Worm (Caenorhabditis elegans): ENCODE results near the gene srh-173.

Gene srh-173

DNA sequence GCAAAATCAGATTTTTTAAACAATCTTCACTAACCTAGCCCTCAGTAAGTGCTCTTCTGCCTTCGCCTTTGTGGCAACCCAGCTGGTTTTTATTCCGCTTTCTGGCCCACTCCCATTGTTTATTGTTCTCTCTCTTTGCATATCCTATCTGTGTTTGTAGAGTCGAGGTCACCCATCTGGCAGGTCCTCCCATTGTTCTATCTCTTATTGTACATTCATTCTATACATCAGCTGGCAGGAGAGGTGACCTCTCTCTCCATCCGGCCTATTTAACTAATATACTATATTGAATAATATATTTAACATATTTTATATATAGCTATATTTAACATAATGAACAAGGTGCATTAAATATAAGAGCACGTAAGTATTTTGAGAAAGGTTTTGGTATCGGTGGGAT lies 11.1 kb upstream of the srh-173 start:
- TF ChIP-seq cog-1 (tag; optimal IDR thresholded peaks at IDR 0.05), result no peak
- no peak for TF ChIP-seq med-1 (GFP tag; optimal IDR thresholded peaks at IDR 0.05; ENCODE audit: insufficient read depth)
- no peak for TF ChIP-seq ref-1 (GFP tag; conservative IDR thresholded peaks at IDR 0.05)
- no peak for TF ChIP-seq klf-2 (GFP tag; conservative IDR thresholded peaks at IDR 0.05)
- TF ChIP-seq ztf-23 (GFP tag; IDR thresholded peaks at IDR 0.05), result no peak
- TF ChIP-seq T22C8.4 (GFP tag; IDR thresholded peaks at IDR 0.05), result no peak
- no peak for TF ChIP-seq ztf-29 (GFP tag; IDR thresholded peaks at IDR 0.05)
- TF ChIP-seq flt-1 (GFP tag; IDR thresholded peaks at IDR 0.05), result no peak
- TF ChIP-seq tab-1 (GFP tag; IDR thresholded peaks at IDR 0.05), result no peak

DNA sequence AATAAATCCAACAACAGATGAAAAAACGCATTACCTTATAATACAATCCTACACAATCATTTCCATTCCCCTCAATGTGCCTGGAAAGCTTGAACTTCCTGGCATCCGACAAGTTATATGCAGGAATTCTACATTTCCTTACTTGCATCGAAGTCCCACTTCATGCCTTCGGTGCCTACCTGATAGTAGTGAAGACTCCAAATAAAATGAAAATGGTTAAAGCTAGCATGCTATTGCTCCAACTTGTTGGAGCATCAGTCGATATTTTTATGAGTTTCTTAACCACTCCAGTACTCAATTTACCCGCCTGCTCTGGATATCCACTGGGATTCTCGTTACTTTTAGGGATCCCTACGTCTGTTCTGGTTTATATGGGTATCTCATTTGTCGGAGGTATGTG lies 7.5 kb upstream of the srh-173 start, which contains the start of gene srh-171:
Gene srh-171 (plus strand): TSS at position 75 of the 400 bp plus-strand sequence.
- no peak for TF ChIP-seq flt-1 (GFP tag; IDR thresholded peaks at IDR 0.05)
- no peak for TF ChIP-seq ztf-23 (GFP tag; IDR thresholded peaks at IDR 0.05)
- TF ChIP-seq T22C8.4 (GFP tag; IDR thresholded peaks at IDR 0.05), result no peak
- no peak for TF ChIP-seq klf-2 (GFP tag; conservative IDR thresholded peaks at IDR 0.05)
- TF ChIP-seq cog-1 (tag; optimal IDR thresholded peaks at IDR 0.05), result no peak
- TF ChIP-seq tab-1 (GFP tag; IDR thresholded peaks at IDR 0.05), result no peak
- TF ChIP-seq ref-1 (GFP tag; conservative IDR thresholded peaks at IDR 0.05), result no peak
- no peak for TF ChIP-seq med-1 (GFP tag; optimal IDR thresholded peaks at IDR 0.05; ENCODE audit: insufficient read depth)
- TF ChIP-seq ztf-29 (GFP tag; IDR thresholded peaks at IDR 0.05), result no peak

DNA sequence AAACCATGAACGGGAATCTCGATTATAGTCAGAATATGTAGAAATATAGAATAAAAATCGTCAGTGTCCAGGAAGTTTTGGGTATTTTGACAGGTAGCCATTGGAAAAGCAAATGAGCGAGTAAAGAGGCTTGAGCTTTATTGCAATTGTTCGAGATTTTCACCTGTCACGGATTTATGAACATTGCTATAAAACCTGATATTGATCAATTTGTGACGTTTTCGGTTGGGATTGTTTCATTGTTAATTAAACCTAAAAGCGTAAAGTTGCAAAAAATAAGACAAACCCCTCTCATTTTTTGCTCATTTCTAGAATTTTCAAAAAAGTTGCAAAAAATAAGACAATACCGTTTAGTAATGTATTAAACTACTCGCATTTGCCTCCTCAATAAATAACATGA lies 5.1 kb downstream of the srh-173 start, which contains the start of gene srh-183:
Gene srh-183 (minus strand): TSS at position 101 of the 400 bp plus-strand sequence.
- TF ChIP-seq cog-1 (tag; optimal IDR thresholded peaks at IDR 0.05), result no peak
- TF ChIP-seq ztf-23 (GFP tag; IDR thresholded peaks at IDR 0.05), result no peak
- no peak for TF ChIP-seq ztf-29 (GFP tag; IDR thresholded peaks at IDR 0.05)
- no peak for TF ChIP-seq T22C8.4 (GFP tag; IDR thresholded peaks at IDR 0.05)
- TF ChIP-seq flt-1 (GFP tag; IDR thresholded peaks at IDR 0.05), result no peak
- TF ChIP-seq med-1 (GFP tag; optimal IDR thresholded peaks at IDR 0.05; ENCODE audit: insufficient read depth), result no peak
- TF ChIP-seq ref-1 (GFP tag; conservative IDR thresholded peaks at IDR 0.05), result no peak
- TF ChIP-seq tab-1 (GFP tag; IDR thresholded peaks at IDR 0.05), result no peak
- TF ChIP-seq klf-2 (GFP tag; conservative IDR thresholded peaks at IDR 0.05), result no peak

DNA sequence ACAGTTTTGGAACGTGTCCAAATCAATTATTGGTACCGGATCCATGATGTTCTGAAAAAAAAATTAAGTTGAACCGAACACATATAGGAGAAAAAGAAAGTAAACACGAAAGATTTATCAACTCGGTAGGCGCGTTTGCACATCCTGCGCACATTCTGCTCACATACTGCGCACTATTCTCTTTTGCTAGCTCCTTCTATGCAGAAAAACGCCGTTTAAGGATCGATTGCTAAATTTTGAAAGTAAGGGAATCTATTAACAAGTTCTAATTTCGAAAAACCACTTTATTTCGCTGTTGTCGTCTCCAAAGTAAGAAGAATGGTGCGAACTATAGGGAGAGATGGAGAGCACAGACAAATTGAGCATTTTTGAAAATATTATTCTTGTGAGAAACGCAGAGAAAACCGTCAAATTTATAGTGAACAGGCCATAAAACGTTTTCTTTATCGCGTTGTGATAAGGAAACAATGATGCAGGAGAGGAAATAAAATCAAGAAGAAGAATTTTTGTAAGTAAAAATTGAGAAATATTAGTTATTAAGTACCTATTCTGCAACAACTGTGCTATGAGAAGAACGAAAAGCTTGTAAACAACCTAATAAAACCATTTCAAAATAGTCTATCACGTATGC lies 8.9 kb downstream of the srh-173 start, which contains the start of gene Y60A3A.24:
Gene Y60A3A.24 (minus strand): TSS at position 51 of the 631 bp plus-strand sequence.
- TF ChIP-seq T22C8.4 (GFP tag; IDR thresholded peaks at IDR 0.05) (no peak), ztf-29 (GFP tag; IDR thresholded peaks at IDR 0.05) (no peak), klf-2 (GFP tag; conservative IDR thresholded peaks at IDR 0.05) (no peak), med-1 (GFP tag; optimal IDR thresholded peaks at IDR 0.05; ENCODE audit: insufficient read depth) (no peak), ref-1 (GFP tag; conservative IDR thresholded peaks at IDR 0.05) (no peak), ztf-23 (GFP tag; IDR thresholded peaks at IDR 0.05) (no peak)

ce11 chrV:19986213-19986612 lies 13.1 kb downstream of the srh-173 start, which contains the start of gene clec-260:
Gene clec-260, minus strand, starts transcription at chrV:19986313.
- TF ChIP-seq ztf-23 (GFP tag; IDR thresholded peaks at IDR 0.05), result no peak

- TF ChIP-seq ztf-23 (GFP tag; IDR thresholded peaks at IDR 0.05) (no peak), ztf-29 (GFP tag; IDR thresholded peaks at IDR 0.05) (no peak), klf-2 (GFP tag; conservative IDR thresholded peaks at IDR 0.05) (no peak), T22C8.4 (GFP tag; IDR thresholded peaks at IDR 0.05) (no peak), med-1 (GFP tag; optimal IDR thresholded peaks at IDR 0.05; ENCODE audit: insufficient read depth) (no peak), flt-1 (GFP tag; IDR thresholded peaks at IDR 0.05) (no peak), tab-1 (GFP tag; IDR thresholded peaks at IDR 0.05) (no peak), ref-1 (GFP tag; conservative IDR thresholded peaks at IDR 0.05) (no peak), cog-1 (tag; optimal IDR thresholded peaks at IDR 0.05) (no peak)
These were observed 13.7 kb downstream of the srh-173 start for ce11 chrV:19986788-19987187.

DNA sequence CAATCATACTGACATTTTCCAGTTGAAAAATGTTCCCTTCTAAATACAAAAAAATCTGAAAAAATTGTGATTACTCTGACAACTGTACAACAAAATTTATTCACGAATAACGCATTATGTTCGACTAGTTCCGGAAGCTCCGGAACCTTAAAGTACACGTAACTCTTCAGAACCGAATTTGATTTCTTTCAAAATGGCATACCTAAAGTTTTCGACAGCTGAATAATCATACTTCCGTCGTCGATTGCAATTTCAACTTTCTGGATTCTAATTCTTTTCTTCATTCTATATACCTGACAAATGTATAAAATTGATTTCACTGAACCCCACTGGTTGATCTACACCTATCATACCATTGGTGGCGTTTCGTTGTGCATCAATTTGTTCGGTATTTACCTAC lies 14.6 kb downstream of the srh-173 start, which contains the start of gene sri-67:
Gene sri-67 (plus strand): TSS at position 301 of the 400 bp plus-strand sequence.
- TF ChIP-seq T22C8.4 (GFP tag; IDR thresholded peaks at IDR 0.05), result no peak
- no peak for TF ChIP-seq med-1 (GFP tag; optimal IDR thresholded peaks at IDR 0.05; ENCODE audit: insufficient read depth)
- no peak for TF ChIP-seq cog-1 (tag; optimal IDR thresholded peaks at IDR 0.05)
- TF ChIP-seq ref-1 (GFP tag; conservative IDR thresholded peaks at IDR 0.05), result no peak
- TF ChIP-seq ztf-29 (GFP tag; IDR thresholded peaks at IDR 0.05), result no peak
- no peak for TF ChIP-seq ztf-23 (GFP tag; IDR thresholded peaks at IDR 0.05)
- TF ChIP-seq tab-1 (GFP tag; IDR thresholded peaks at IDR 0.05), result no peak
- no peak for TF ChIP-seq flt-1 (GFP tag; IDR thresholded peaks at IDR 0.05)
- TF ChIP-seq klf-2 (GFP tag; conservative IDR thresholded peaks at IDR 0.05), result no peak

DNA sequence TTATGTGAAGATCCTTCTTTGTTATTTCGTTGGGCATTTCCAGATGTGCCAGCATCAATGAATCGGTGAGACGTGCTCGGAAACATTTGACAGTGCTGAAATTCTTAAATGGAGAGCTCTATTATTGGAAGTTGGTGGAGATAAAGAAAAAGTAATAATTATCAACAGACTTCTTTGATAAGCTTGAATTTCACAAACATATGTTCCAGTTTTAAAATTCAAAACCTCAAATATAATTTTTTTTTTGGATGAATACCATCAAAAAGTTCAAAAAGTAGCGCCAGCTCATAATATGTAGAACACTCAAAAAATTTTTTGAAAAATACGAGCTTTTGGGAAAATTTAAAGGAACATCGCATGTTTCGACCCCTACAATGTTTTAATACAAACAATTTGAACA lies 21.0 kb downstream of the srh-173 start, which contains the start of gene Y60A3A.25:
Gene Y60A3A.25 (minus strand): TSS at position 101 of the 400 bp plus-strand sequence.
- TF ChIP-seq tab-1 (GFP tag; IDR thresholded peaks at IDR 0.05) (no peak), med-1 (GFP tag; optimal IDR thresholded peaks at IDR 0.05; ENCODE audit: insufficient read depth) (no peak), cog-1 (tag; optimal IDR thresholded peaks at IDR 0.05) (no peak), T22C8.4 (GFP tag; IDR thresholded peaks at IDR 0.05) (no peak), ztf-29 (GFP tag; IDR thresholded peaks at IDR 0.05) (no peak), ref-1 (GFP tag; conservative IDR thresholded peaks at IDR 0.05) (no peak), flt-1 (GFP tag; IDR thresholded peaks at IDR 0.05) (no peak), ztf-23 (GFP tag; IDR thresholded peaks at IDR 0.05) (no peak), klf-2 (GFP tag; conservative IDR thresholded peaks at IDR 0.05) (no peak)

ce11 chrV:19994665-19995064 lies 21.6 kb downstream of the srh-173 start:
- TF ChIP-seq ref-1 (GFP tag; conservative IDR thresholded peaks at IDR 0.05), result no peak
- no peak for TF ChIP-seq klf-2 (GFP tag; conservative IDR thresholded peaks at IDR 0.05)
- no peak for TF ChIP-seq flt-1 (GFP tag; IDR thresholded peaks at IDR 0.05)
- no peak for TF ChIP-seq tab-1 (GFP tag; IDR thresholded peaks at IDR 0.05)
- TF ChIP-seq med-1 (GFP tag; optimal IDR thresholded peaks at IDR 0.05; ENCODE audit: insufficient read depth), result no peak
- no peak for TF ChIP-seq cog-1 (tag; optimal IDR thresholded peaks at IDR 0.05)
- no peak for TF ChIP-seq ztf-29 (GFP tag; IDR thresholded peaks at IDR 0.05)
- TF ChIP-seq T22C8.4 (GFP tag; IDR thresholded peaks at IDR 0.05), result no peak
- no peak for TF ChIP-seq ztf-23 (GFP tag; IDR thresholded peaks at IDR 0.05)

All from whole organism, midembryonic.